Worm (Caenorhabditis elegans) whole organism, L4 larva: ENCODE results near the gene C25H3.3.

Source experiments
- F49E8.2 ChIP-seq: sonication (generic microtip); optimal IDR thresholded peaks from 2 replicates; lab custom pipeline; 2016; ENCODE audit warnings: missing compliant biosample characterization, mild to moderate bottlenecking, missing genetic modification characterization, borderline replicate concordance
- T26A8.4 ChIP-seq: fragments of 200-800 bp; sonication (Bioruptor generic); IDR thresholded peaks from 2 replicates; pipeline ENCODE4 v1.3.6; 2022; ENCODE audit warnings: missing genetic modification characterization, missing compliant biosample characterization
- Y105C5A.15 ChIP-seq: fragments of 200-800 bp; sonication (Bioruptor generic); IDR thresholded peaks from 2 replicates; pipeline ENCODE4 v1.3.6; 2022; ENCODE audit warnings: missing genetic modification characterization, missing compliant biosample characterization
- Y48G9A.11 ChIP-seq: fragments of 200-800 bp; sonication (Bioruptor generic); IDR thresholded peaks from 2 replicates; pipeline ENCODE4 v1.3.6; 2022; ENCODE audit warnings: missing genetic modification reagents, missing genetic modification characterization, missing compliant biosample characterization
- aha-1 ChIP-seq: fragments of 150-350 bp; peaks from one replicate; lab custom pipeline; 2014; ENCODE audit warnings: missing biosample characterization, missing genetic modification characterization
- ama-1 ChIP-seq: fragments of 150-350 bp; optimal IDR thresholded peaks from 2 replicates; lab custom pipeline; 2014; ENCODE audit warnings: inconsistent platforms, mixed read lengths
- arid-1 ChIP-seq: fragments of 200-800 bp; sonication (Bioruptor generic); conservative IDR thresholded peaks from 2 replicates; pipeline ENCODE4 v1.3.6; 2022; ENCODE audit warnings: missing genetic modification reagents, missing genetic modification characterization, missing compliant biosample characterization
- ceh-28 ChIP-seq: fragments of 150-350 bp; optimal IDR thresholded peaks from 2 replicates; lab custom pipeline; 2014; ENCODE audit warnings: missing biosample characterization, missing genetic modification reagents, missing genetic modification characterization
- ceh-32 ChIP-seq: sonication (generic microtip); optimal IDR thresholded peaks from 2 replicates; lab custom pipeline; 2016; ENCODE audit warnings: mild to moderate bottlenecking, missing genetic modification characterization, missing compliant biosample characterization; ENCODE audit not compliant: poor library complexity
- ceh-44 ChIP-seq: fragments of 200-800 bp; sonication (Bioruptor generic); IDR thresholded peaks from 2 replicates; pipeline ENCODE4 v1.3.6; 2022; ENCODE audit warnings: missing genetic modification reagents, missing genetic modification characterization, missing compliant biosample characterization
- ctbp-1 ChIP-seq: fragments of 200-800 bp; sonication (Bioruptor generic); IDR thresholded peaks from 2 replicates; pipeline ENCODE4 v1.3.6; 2022; ENCODE audit warnings: missing genetic modification reagents, missing genetic modification characterization, missing compliant biosample characterization
- daf-16 ChIP-seq, 3 experiments: sonication (generic microtip); optimal IDR thresholded peaks; 2 replicates each; lab custom pipeline; 2016 to 2017; ENCODE audit warnings: missing genetic modification characterization in 3 of 3, missing genetic modification reagents in 3 of 3, mild to moderate bottlenecking in 2 of 3, missing compliant biosample characterization in 2 of 3, missing biosample characterization in 1 of 3, moderate library complexity in 1 of 3
- daf-19 ChIP-seq: fragments of 200-800 bp; sonication (Bioruptor generic); conservative IDR thresholded peaks from 2 replicates; pipeline ENCODE4 v1.3.6; 2022; ENCODE audit warnings: missing genetic modification characterization, missing compliant biosample characterization
- dmd-6 ChIP-seq: fragments of 200-800 bp; sonication (Bioruptor generic); IDR thresholded peaks from 2 replicates; pipeline ENCODE4 v1.3.6; 2022; ENCODE audit warnings: missing genetic modification reagents, missing genetic modification characterization, missing compliant biosample characterization
- dpl-1 ChIP-seq: fragments of 150-350 bp; optimal IDR thresholded peaks from 2 replicates; lab custom pipeline; 2014; ENCODE audit warnings: missing biosample characterization, missing genetic modification reagents, missing genetic modification characterization
- dve-1 ChIP-seq: sonication (generic microtip); optimal IDR thresholded peaks from 2 replicates; lab custom pipeline; 2017; ENCODE audit warnings: antibody characterized with exemption, mild to moderate bottlenecking, missing genetic modification characterization, missing compliant biosample characterization; ENCODE audit not compliant: insufficient read depth
- egl-27 ChIP-seq: sonication (generic microtip); optimal IDR thresholded peaks from 3 replicates; lab custom pipeline; 2017; ENCODE audit warnings: missing biosample characterization, missing genetic modification reagents, missing genetic modification characterization
- hlh-11 ChIP-seq: fragments of 200-800 bp; sonication (Bioruptor generic); optimal IDR thresholded peaks from 2 replicates; lab custom pipeline; 2018; ENCODE audit warnings: mild to moderate bottlenecking, missing genetic modification characterization, missing compliant biosample characterization
- hlh-30 ChIP-seq: sonication (generic microtip); optimal IDR thresholded peaks from 2 replicates; lab custom pipeline; 2017; ENCODE audit warnings: antibody characterized with exemption, mild to moderate bottlenecking, missing genetic modification characterization, missing compliant biosample characterization; ENCODE audit not compliant: insufficient read depth
- hmg-1.1 ChIP-seq: fragments of 200-800 bp; sonication (Bioruptor generic); IDR thresholded peaks from 2 replicates; pipeline ENCODE4 v1.3.6; 2022; ENCODE audit warnings: missing genetic modification reagents, missing genetic modification characterization, missing compliant biosample characterization
- lim-7 ChIP-seq: fragments of 200-800 bp; sonication (Bioruptor generic); IDR thresholded peaks from 2 replicates; pipeline ENCODE4 v1.3.6; 2022; ENCODE audit warnings: missing genetic modification characterization, missing compliant biosample characterization
- lin-1 ChIP-seq: fragments of 200-800 bp; sonication (Bioruptor generic); IDR thresholded peaks from 2 replicates; pipeline ENCODE4 v1.3.6; 2022; ENCODE audit warnings: missing genetic modification reagents, missing genetic modification characterization, missing compliant biosample characterization
- lin-29 ChIP-seq: fragments of 200-800 bp; sonication (Bioruptor generic); IDR thresholded peaks from 2 replicates; pipeline ENCODE4 v1.3.6; 2022; ENCODE audit warnings: missing genetic modification reagents, missing genetic modification characterization, missing compliant biosample characterization
- lsy-2 ChIP-seq, 2 experiments: fragments of 150-350 bp in 1 of 2; sonication (generic microtip) in 1 of 2; optimal IDR thresholded peaks; 2 replicates each; lab custom pipeline; 2014 to 2017; ENCODE audit warnings: missing biosample characterization in 2 of 2, missing genetic modification characterization in 2 of 2
- madf-5 ChIP-seq, 2 experiments: fragments of 200-800 bp; sonication (Bioruptor generic); IDR thresholded peaks; 2 replicates each; pipeline ENCODE4 v1.3.6; 2022; ENCODE audit warnings: missing compliant biosample characterization in 2 of 2, missing genetic modification characterization in 2 of 2
- mep-1 ChIP-seq: fragments of 150-350 bp; sonication (generic microtip); optimal IDR thresholded peaks from 3 replicates; lab custom pipeline; 2014; ENCODE audit warnings: missing biosample characterization, missing genetic modification characterization
- mes-2 ChIP-seq: sonication (generic microtip); optimal IDR thresholded peaks from 2 replicates; lab custom pipeline; 2016; ENCODE audit warnings: missing genotype, mild to moderate bottlenecking, missing genetic modification characterization, missing compliant biosample characterization; ENCODE audit not compliant: poor library complexity, severe bottlenecking
- mxl-2 ChIP-seq: fragments of 200-800 bp; sonication (Bioruptor generic); conservative IDR thresholded peaks from 2 replicates; pipeline ENCODE4 v1.3.6; 2022; ENCODE audit warnings: missing genetic modification reagents, missing genetic modification characterization, missing compliant biosample characterization
- nhr-10 ChIP-seq: fragments of 150-350 bp; optimal IDR thresholded peaks from 2 replicates; lab custom pipeline; 2014; ENCODE audit warnings: missing biosample characterization, missing genetic modification characterization
- nhr-102 ChIP-seq: sonication (generic microtip); optimal IDR thresholded peaks from 2 replicates; lab custom pipeline; 2016; ENCODE audit warnings: mild to moderate bottlenecking, missing genetic modification characterization, moderate library complexity, missing compliant biosample characterization
- nhr-11 ChIP-seq: fragments of 150-350 bp; optimal IDR thresholded peaks from 2 replicates; lab custom pipeline; 2014; ENCODE audit warnings: missing biosample characterization, missing genetic modification characterization
- nhr-111 ChIP-seq: fragments of 200-800 bp; sonication (Bioruptor generic); optimal IDR thresholded peaks from 2 replicates; lab custom pipeline; 2018; ENCODE audit warnings: mild to moderate bottlenecking, missing genetic modification characterization, missing compliant biosample characterization
- nhr-237 ChIP-seq: sonication (generic microtip); optimal IDR thresholded peaks from 2 replicates; lab custom pipeline; 2017; ENCODE audit warnings: missing biosample characterization, missing genetic modification characterization
- nhr-25 ChIP-seq: sonication (generic microtip); optimal IDR thresholded peaks from 2 replicates; lab custom pipeline; 2017; ENCODE audit warnings: missing genetic modification characterization, mild to moderate bottlenecking, missing compliant biosample characterization, antibody characterized with exemption, moderate library complexity, borderline replicate concordance; ENCODE audit not compliant: insufficient read depth
- nhr-28 ChIP-seq: fragments of 150-350 bp; optimal IDR thresholded peaks from 2 replicates; lab custom pipeline; 2014; ENCODE audit warnings: missing biosample characterization, missing genetic modification characterization
- nhr-41 ChIP-seq: fragments of 200-800 bp; sonication (Bioruptor generic); IDR thresholded peaks from 2 replicates; pipeline ENCODE4 v1.3.6; 2022; ENCODE audit warnings: missing genetic modification reagents, missing genetic modification characterization, missing compliant biosample characterization
- nhr-6 ChIP-seq: fragments of 150-350 bp; optimal IDR thresholded peaks from 2 replicates; lab custom pipeline; 2014; ENCODE audit warnings: missing biosample characterization, missing genetic modification characterization
- nhr-76 ChIP-seq: fragments of 150-350 bp; optimal IDR thresholded peaks from 2 replicates; lab custom pipeline; 2014; ENCODE audit warnings: missing biosample characterization, missing genetic modification characterization
- php-3 ChIP-seq: fragments of 200-800 bp; sonication (Bioruptor generic); IDR thresholded peaks from 2 replicates; pipeline ENCODE4 v1.3.6; 2022; ENCODE audit warnings: missing genetic modification reagents, missing genetic modification characterization, missing compliant biosample characterization
- rbr-2 ChIP-seq: sonication (generic microtip); optimal IDR thresholded peaks from 2 replicates; lab custom pipeline; 2016; ENCODE audit warnings: missing genotype, missing genetic modification characterization, missing compliant biosample characterization
- saeg-2 ChIP-seq: fragments of 200-800 bp; sonication (Bioruptor generic); IDR thresholded peaks from 2 replicates; pipeline ENCODE4 v1.3.6; 2022; ENCODE audit warnings: missing genetic modification reagents, missing genetic modification characterization, missing compliant biosample characterization
- sdz-12 ChIP-seq: fragments of 200-800 bp; sonication (Bioruptor generic); optimal IDR thresholded peaks from 2 replicates; lab custom pipeline; 2018; ENCODE audit warnings: mild to moderate bottlenecking, missing genetic modification characterization, missing compliant biosample characterization
- snpc-4 ChIP-seq: fragments of 150-350 bp; optimal IDR thresholded peaks from 2 replicates; lab custom pipeline; 2014; ENCODE audit warnings: missing biosample characterization, missing genetic modification characterization
- spr-1 ChIP-seq: sonication (generic microtip); optimal IDR thresholded peaks from 2 replicates; lab custom pipeline; 2016; ENCODE audit warnings: mild to moderate bottlenecking, missing genetic modification characterization, missing compliant biosample characterization
- spr-3 ChIP-seq: fragments of 200-800 bp; sonication (Bioruptor generic); optimal IDR thresholded peaks from 2 replicates; lab custom pipeline; 2018; ENCODE audit warnings: mild to moderate bottlenecking, missing genetic modification characterization, missing compliant biosample characterization
- tra-1 ChIP-seq: fragments of 200-800 bp; sonication (Bioruptor generic); IDR thresholded peaks from 2 replicates; pipeline ENCODE4 v1.3.6; 2022; ENCODE audit warnings: missing genetic modification reagents, missing genetic modification characterization, missing compliant biosample characterization
- unc-39 ChIP-seq: sonication (generic microtip); optimal IDR thresholded peaks from 2 replicates; lab custom pipeline; 2017; ENCODE audit warnings: missing biosample characterization, missing genetic modification characterization
- vab-7 ChIP-seq: fragments of 200-800 bp; sonication (Bioruptor generic); IDR thresholded peaks from 2 replicates; pipeline ENCODE4 v1.3.6; 2022; ENCODE audit warnings: missing genetic modification reagents, missing genetic modification characterization, missing compliant biosample characterization

Gene C25H3.3

DNA sequence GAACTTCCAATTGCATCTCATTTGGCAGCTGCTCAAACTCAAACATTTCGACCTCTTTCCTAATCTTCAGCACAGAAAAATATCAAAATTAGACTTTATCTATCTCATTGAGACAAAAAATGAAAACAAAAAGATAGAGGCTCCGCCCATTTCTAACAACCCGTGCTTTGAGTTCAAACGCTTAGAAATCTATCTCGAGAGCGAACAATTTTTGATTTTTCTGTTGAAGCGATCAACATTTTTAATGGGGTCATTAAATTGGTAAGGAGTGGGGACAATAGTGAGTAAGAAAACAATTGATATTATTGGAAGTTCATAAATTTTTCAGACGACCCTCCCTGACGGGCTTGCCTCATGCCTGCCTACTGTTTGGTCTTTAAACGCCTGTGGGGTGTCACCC is 4.9 kb downstream of the C25H3.3 start, which contains the start of the genes C25H3.10 and C25H3.1:
C25H3.10 (minus strand) TSS at position 101 of the 400 bp plus-strand sequence.
C25H3.1 (plus strand) TSS at position 203 of the 400 bp plus-strand sequence.
- no peak for TF ChIP-seq daf-19
- no peak for TF ChIP-seq vab-7 (GFP tag; lab: Robert Waterston, UW)
- TF ChIP-seq nhr-28 = peak; percentile 12
- TF ChIP-seq ceh-28 = no peak
- TF ChIP-seq nhr-41 (GFP tag; lab: Robert Waterston, UW) = no peak
- TF ChIP-seq tra-1 (GFP tag; lab: Robert Waterston, UW) = no peak
- TF ChIP-seq mxl-2 (GFP tag; lab: Robert Waterston, UW) = no peak
- TF ChIP-seq lim-7 (GFP tag; lab: Robert Waterston, UW) = no peak
- no peak for TF ChIP-seq nhr-10 (tag; lab: Kevin White, UChicago)
- TF ChIP-seq mes-2 (tag; lab: Kevin White, UChicago) = no peak
- no peak for TF ChIP-seq sdz-12
- TF ChIP-seq lin-29 (GFP tag; lab: Robert Waterston, UW) = no peak
- no peak for TF ChIP-seq Y105C5A.15 (GFP tag; lab: Robert Waterston, UW)
- TF ChIP-seq madf-5 (GFP tag; IDR thresholded peaks at IDR 0.05; lab: Robert Waterston, UW) = no peak
- TF ChIP-seq mep-1 (tag; lab: Kevin White, UChicago) = no peak
- no peak for TF ChIP-seq dmd-6 (GFP tag; lab: Robert Waterston, UW)
- TF ChIP-seq hlh-30 = peak; percentile 19
- TF ChIP-seq, all 104 proteins: peak for 2

DNA sequence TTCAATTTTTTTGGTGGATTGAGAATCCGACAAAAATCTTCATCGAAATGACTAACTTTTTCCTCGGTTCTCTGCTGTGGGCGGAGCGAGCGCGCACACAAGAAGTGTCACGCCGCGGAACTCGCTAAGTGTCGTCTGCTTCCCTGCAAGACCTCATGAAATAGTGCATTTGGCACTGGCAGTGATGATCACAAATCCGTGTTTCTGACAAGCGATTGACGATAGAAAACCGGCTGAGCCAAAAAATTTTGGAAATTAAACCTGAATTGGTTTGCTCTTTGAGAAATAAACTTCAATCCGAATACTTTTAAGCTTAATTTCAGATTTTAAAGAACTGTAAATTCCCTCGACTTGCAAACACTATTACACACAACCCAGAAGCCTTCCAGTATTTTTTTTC is 7.5 kb downstream of the C25H3.3 start:
- TF ChIP-seq hlh-30 (peak; percentile 86), hlh-11 (tag; lab: Kevin White, UChicago) (peak; percentile 64), dmd-6 (GFP tag; lab: Robert Waterston, UW) (peak; percentile 43), nhr-28 (peak; percentile 11), F49E8.2 (tag; lab: Kevin White, UChicago) (peak; percentile 21), ama-1 (lab: Kevin White, UChicago) (peak; percentile 95), dve-1 (peak; percentile 87), saeg-2 (GFP tag; lab: Robert Waterston, UW) (no peak), ceh-44 (GFP tag; lab: Robert Waterston, UW) (peak; percentile 93), nhr-237 (tag; lab: Kevin White, UChicago) (no peak), mep-1 (tag; lab: Kevin White, UChicago) (peak; percentile 56), lsy-2 (tag; optimal IDR thresholded peaks at IDR 0.05; lab: Kevin White, UChicago) (peak in 1 of 2 experiments; percentile 76), nhr-111 (GFP tag; lab: Kevin White, UChicago) (peak; percentile 39), nhr-25 (peak; percentile 35), madf-5 (GFP tag; IDR thresholded peaks at IDR 0.05; lab: Robert Waterston, UW) (no peak), snpc-4 (tag; lab: Kevin White, UChicago) (peak; percentile 94), rbr-2 (peak; percentile 59), hmg-1.1 (GFP tag; lab: Robert Waterston, UW) (peak; percentile 44; the same call in 1 of the 2 replicates), nhr-76 (tag; lab: Kevin White, UChicago) (no peak), unc-39 (tag; lab: Kevin White, UChicago) (no peak), nhr-102 (peak; percentile 66), aha-1 (tag; lab: Kevin White, UChicago) (peak; percentile 26), spr-3 (peak; percentile 30), dpl-1 (GFP tag; lab: Kevin White, UChicago) (peak; percentile 31), ceh-32 (tag; lab: Kevin White, UChicago) (no peak), Y48G9A.11 (GFP tag; lab: Robert Waterston, UW) (0 out of 2 replicates have a peak, but pooled peaks have one; percentile 39), arid-1 (peak; percentile 10; the same call in 1 of the 2 replicates), ctbp-1 (GFP tag; lab: Robert Waterston, UW) (0 out of 2 replicates have a peak, but pooled peaks have one; percentile 53), nhr-11 (peak; percentile 0), daf-16 (GFP tag; optimal IDR thresholded peaks at IDR 0.05; lab: Kevin White, UChicago) (no peak), daf-16 (tag; optimal IDR thresholded peaks at IDR 0.05; lab: Kevin White, UChicago) (peak; percentile 60), T26A8.4 (GFP tag; lab: Robert Waterston, UW) (peak; percentile 78), nhr-6 (tag; lab: Kevin White, UChicago) (peak; percentile 46), egl-27 (tag; lab: Kevin White, UChicago) (no peak), spr-1 (tag; lab: Kevin White, UChicago) (peak; percentile 21), php-3 (GFP tag; lab: Robert Waterston, UW) (peak; percentile 45; the same call in 1 of the 2 replicates), lin-1 (GFP tag; lab: Robert Waterston, UW) (0 out of 2 replicates have a peak, but pooled peaks have one; percentile 16)
